Fruit fly (Drosophila melanogaster) whole organism, pupa: Measurements from ENCODE around the gene CG43169.

Source experiments
- CG10348 ChIP-seq: fragments of 200-800 bp; sonication (Bioruptor generic); IDR thresholded peaks from 2 replicates; pipeline ENCODE4 v1.3.6; 2022; ENCODE audit warnings: missing biosample characterization, missing genetic modification characterization
- CG12605 ChIP-seq: fragments of 200-800 bp; sonication (Bioruptor generic); IDR thresholded peaks from 2 replicates; pipeline ENCODE4 v1.3.6; 2022; ENCODE audit warnings: missing biosample characterization, missing genetic modification characterization
- CG14655 ChIP-seq: fragments of 200-800 bp; sonication (Bioruptor generic); optimal IDR thresholded peaks from 3 replicates; lab custom pipeline; 2017; ENCODE audit warnings: mild to moderate bottlenecking, missing biosample characterization, missing genetic modification reagents, missing genetic modification characterization
- CG4496 ChIP-seq: fragments of 200-800 bp; sonication (Bioruptor generic); IDR thresholded peaks from 3 replicates; pipeline ENCODE4 v1.3.6; 2022; ENCODE audit warnings: missing biosample characterization, missing genetic modification characterization
- CG9948 ChIP-seq: fragments of 200-800 bp; sonication (Bioruptor generic); optimal IDR thresholded peaks from 2 replicates; lab custom pipeline; 2018; ENCODE audit warnings: missing biosample characterization, mild to moderate bottlenecking, missing genetic modification characterization, moderate library complexity
- Pif1B ChIP-seq: fragments of 200-800 bp; sonication (Bioruptor generic); optimal IDR thresholded peaks from 3 replicates; lab custom pipeline; 2016; ENCODE audit warnings: missing biosample characterization, missing genetic modification characterization

DNA sequence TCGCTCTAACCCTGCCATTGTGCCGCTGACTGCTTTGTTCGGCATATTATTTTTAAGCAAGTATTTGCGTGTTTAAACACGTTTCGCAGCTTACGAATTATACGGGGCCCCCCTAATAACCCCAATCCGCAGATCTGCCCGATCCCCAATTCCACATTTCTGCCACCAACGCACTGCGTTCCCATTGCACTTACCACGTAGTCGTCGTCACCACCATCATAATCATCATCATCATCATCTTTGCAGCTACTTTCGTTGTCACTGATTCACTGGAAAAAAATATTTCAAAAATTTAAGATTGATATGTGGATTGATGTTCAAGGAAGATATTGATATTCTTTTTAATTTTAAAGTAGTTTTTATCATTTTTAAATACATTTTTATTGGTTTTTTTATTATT is 9.0 kb downstream of the CG43169 start:
- TF ChIP-seq CG4496 (GFP tag; lab: Robert Waterston, UW) (no peak), CG10348 (GFP tag; lab: Robert Waterston, UW) (no peak), CG14655 (GFP tag; lab: Kevin White, UChicago) (no peak), CG12605 (GFP tag; lab: Robert Waterston, UW) (no peak), Pif1B (no peak), CG9948 (tag; lab: Kevin White, UChicago) (no peak)
